Worm (Caenorhabditis elegans): ENCODE measurements around the gene T13C2.3.

ce11 chrII:6825732-6826131 lies 36.7 kb downstream of the T13C2.3 start:
- no peak for TF ChIP-seq fkh-10 (GFP tag; optimal IDR thresholded peaks at IDR 0.05)
- no peak for TF ChIP-seq nhr-12 (tag; optimal IDR thresholded peaks at IDR 0.05)
- peak; percentile 27 for TF ChIP-seq nfya-1 (tag; optimal IDR thresholded peaks at IDR 0.05; ENCODE audit: insufficient read depth)
- TF ChIP-seq aly-2 (tag; optimal IDR thresholded peaks at IDR 0.05) = no peak
- TF ChIP-seq ama-1 (optimal IDR thresholded peaks at IDR 0.05) = no peak
- TF ChIP-seq skn-1 (tag; optimal IDR thresholded peaks at IDR 0.05) = no peak
- no peak for TF ChIP-seq snpc-4 (tag; optimal IDR thresholded peaks at IDR 0.05)

Data from whole organism, L3 larva.